Fruit fly (Drosophila melanogaster): Measurements from ENCODE around the gene pie.

Gene pie

dm6 chr2L:10426534-10427048 lies 4.0 kb upstream of the pie start, which contains the start of the genes SmB and KdelR (continued):
- TF ChIP-seq sc (optimal IDR thresholded peaks at IDR 0.05) (no peak), sc (GFP tag; optimal IDR thresholded peaks at IDR 0.05) (no peak), cas (GFP tag; IDR thresholded peaks at IDR 0.05) (no peak), CG3847 (GFP tag; IDR thresholded peaks at IDR 0.05) (no peak), CG10565 (GFP tag; optimal IDR thresholded peaks at IDR 0.05) (no peak), CG9437 (GFP tag; optimal IDR thresholded peaks at IDR 0.05) (no peak), Dll (GFP tag; IDR thresholded peaks at IDR 0.05; ENCODE audit: partially characterized antibody) (peak; percentile 91), CG7839 (tag; optimal IDR thresholded peaks at IDR 0.05) (no peak), Max (GFP tag; optimal IDR thresholded peaks at IDR 0.05) (peak; percentile 64), grau (tag; optimal IDR thresholded peaks at IDR 0.05) (peak; percentile 32), Chrac-16 (GFP tag; optimal IDR thresholded peaks at IDR 0.05) (peak; percentile 7), pum (GFP tag; optimal IDR thresholded peaks at IDR 0.05) (peak; percentile 10), odd (GFP tag; optimal IDR thresholded peaks at IDR 0.05) (no peak), tna (GFP tag; IDR thresholded peaks at IDR 0.05; ENCODE audit: partially characterized antibody) (peak; percentile 84), CG11695 (GFP tag; IDR thresholded peaks at IDR 0.05) (no peak), CG3065 (GFP tag; optimal IDR thresholded peaks at IDR 0.05) (no peak), lab (GFP tag; optimal IDR thresholded peaks at IDR 0.05) (no peak), crol (GFP tag; IDR thresholded peaks at IDR 0.05) (no peak), CG43689 (GFP tag; IDR thresholded peaks at IDR 0.05) (no peak), CG4424 (GFP tag; optimal IDR thresholded peaks at IDR 0.05) (peak; percentile 37), corto (GFP tag; optimal IDR thresholded peaks at IDR 0.05) (no peak), fu2 (GFP tag; optimal IDR thresholded peaks at IDR 0.05) (no peak), Xbp1 (GFP tag; optimal IDR thresholded peaks at IDR 0.05) (peak; percentile 97), Asciz (GFP tag; optimal IDR thresholded peaks at IDR 0.05) (no peak), CG4854 (GFP tag; optimal IDR thresholded peaks at IDR 0.05) (no peak), CG10543 (GFP tag; optimal IDR thresholded peaks at IDR 0.05) (no peak), Ada2b (GFP tag; IDR thresholded peaks at IDR 0.05) (no peak), fru (optimal IDR thresholded peaks at IDR 0.05) (no peak), sd (tag; optimal IDR thresholded peaks at IDR 0.05) (no peak), caup (GFP tag; optimal IDR thresholded peaks at IDR 0.05; ENCODE audit: severe bottlenecking) (no peak), CG1603 (tag; optimal IDR thresholded peaks at IDR 0.05) (peak; percentile 16), CG11085 (GFP tag; IDR thresholded peaks at IDR 0.05) (no peak), lola (GFP tag; optimal IDR thresholded peaks at IDR 0.05) (peak in 1 of 3 experiments; percentile 19), CG1233 (GFP tag; optimal IDR thresholded peaks at IDR 0.05) (no peak), Oli (tag; optimal IDR thresholded peaks at IDR 0.05) (no peak), CG11723 (GFP tag; optimal IDR thresholded peaks at IDR 0.05) (no peak), kni (GFP tag; optimal IDR thresholded peaks at IDR 0.05) (no peak), hb (GFP tag; IDR thresholded peaks at IDR 0.05; ENCODE audit: partially characterized antibody) (peak; percentile 90), sim (GFP tag; IDR thresholded peaks at IDR 0.05) (no peak), p53 (GFP tag; optimal IDR thresholded peaks at IDR 0.05) (no peak), Nf-YB (GFP tag; optimal IDR thresholded peaks at IDR 0.05) (no peak), Camta (GFP tag; optimal IDR thresholded peaks at IDR 0.05) (no peak), shn (GFP tag; optimal IDR thresholded peaks at IDR 0.05) (no peak), CG13123 (GFP tag; optimal IDR thresholded peaks at IDR 0.05) (no peak), gsb-n (tag; optimal IDR thresholded peaks at IDR 0.05) (peak; percentile 57), disco-r (GFP tag; optimal IDR thresholded peaks at IDR 0.05) (no peak), CG11560 (tag; IDR thresholded peaks at IDR 0.05) (peak; percentile 98), CG10274 (GFP tag; optimal IDR thresholded peaks at IDR 0.05) (no peak), gsb (GFP tag; IDR thresholded peaks at IDR 0.05) (no peak), H2.0 (GFP tag; IDR thresholded peaks at IDR 0.05) (no peak), trem (tag; optimal IDR thresholded peaks at IDR 0.05) (peak; percentile 78)
